Fruit fly (Drosophila melanogaster) whole organism, wandering third instar larva: Measurements from ENCODE around the gene Rab3GAP1.

Source experiments
- CG9705 ChIP-seq: fragments of 200-800 bp; sonication (Bioruptor generic); optimal IDR thresholded peaks from 2 replicates; lab custom pipeline; 2018; ENCODE audit warnings: missing biosample characterization, mild to moderate bottlenecking, missing genetic modification characterization
- Dfd ChIP-seq: fragments of >200 bp; optimal IDR thresholded peaks from 2 replicates; lab custom pipeline; 2017; ENCODE audit warnings: missing biosample characterization, missing genetic modification characterization
- Hr78 ChIP-seq: fragments of >200 bp; optimal IDR thresholded peaks from 2 replicates; lab custom pipeline; 2017; ENCODE audit warnings: missing biosample characterization, missing genetic modification characterization
- Hr83 ChIP-seq: fragments of 200-300 bp; sonication (Bioruptor generic); optimal IDR thresholded peaks from 2 replicates; lab custom pipeline; 2016; ENCODE audit warnings: missing biosample characterization, mild to moderate bottlenecking, missing genetic modification characterization, moderate library complexity; ENCODE audit not compliant: poor library complexity, severe bottlenecking
- Jra ChIP-seq: sonication (Bioruptor generic); optimal IDR thresholded peaks from 2 replicates; lab custom pipeline; 2016; ENCODE audit warnings: missing biosample characterization, missing genetic modification characterization
- OdsH ChIP-seq: fragments of 200-800 bp; sonication (Bioruptor generic); optimal IDR thresholded peaks from 2 replicates; lab custom pipeline; 2016; ENCODE audit warnings: missing biosample characterization, mild to moderate bottlenecking, missing genetic modification characterization
- Rel ChIP-seq, 2 experiments: fragments of 200-800 bp; sonication (Bioruptor generic) in 1 of 2; optimal IDR thresholded peaks; 2 replicates in 1 of 2; 3 replicates in 1 of 2; lab custom pipeline; 2016 to 2019; ENCODE audit warnings: mild to moderate bottlenecking in 2 of 2, missing biosample characterization in 2 of 2, missing genetic modification characterization in 2 of 2, moderate library complexity in 1 of 2
- Sp1 ChIP-seq: fragments of 200-800 bp; sonication (Bioruptor generic); optimal IDR thresholded peaks from 3 replicates; lab custom pipeline; 2019; ENCODE audit warnings: missing biosample characterization, mild to moderate bottlenecking, missing genetic modification characterization, moderate library complexity
- foxo ChIP-seq, 2 experiments: fragments of 200-800 bp; sonication (Bioruptor generic); optimal IDR thresholded peaks; 2 replicates in 1 of 2; 3 replicates in 1 of 2; lab custom pipeline; 2016 to 2017; ENCODE audit warnings: missing biosample characterization in 2 of 2, missing genetic modification characterization in 2 of 2
- fru ChIP-seq: fragments of 200-800 bp; sonication (Bioruptor generic); optimal IDR thresholded peaks from 3 replicates; lab custom pipeline; 2016; ENCODE audit warnings: missing biosample characterization, mild to moderate bottlenecking, missing genetic modification characterization
- h ChIP-seq: fragments of 200-800 bp; sonication (Bioruptor generic); optimal IDR thresholded peaks from 3 replicates; lab custom pipeline; 2016; ENCODE audit warnings: missing biosample characterization, mild to moderate bottlenecking, missing genetic modification characterization
- pan ChIP-seq: fragments of >200 bp; optimal IDR thresholded peaks from 2 replicates; lab custom pipeline; 2017
- usp ChIP-seq: fragments of >200 bp; optimal IDR thresholded peaks from 2 replicates; lab custom pipeline; 2017; ENCODE audit warnings: missing biosample characterization, missing genetic modification characterization

DNA sequence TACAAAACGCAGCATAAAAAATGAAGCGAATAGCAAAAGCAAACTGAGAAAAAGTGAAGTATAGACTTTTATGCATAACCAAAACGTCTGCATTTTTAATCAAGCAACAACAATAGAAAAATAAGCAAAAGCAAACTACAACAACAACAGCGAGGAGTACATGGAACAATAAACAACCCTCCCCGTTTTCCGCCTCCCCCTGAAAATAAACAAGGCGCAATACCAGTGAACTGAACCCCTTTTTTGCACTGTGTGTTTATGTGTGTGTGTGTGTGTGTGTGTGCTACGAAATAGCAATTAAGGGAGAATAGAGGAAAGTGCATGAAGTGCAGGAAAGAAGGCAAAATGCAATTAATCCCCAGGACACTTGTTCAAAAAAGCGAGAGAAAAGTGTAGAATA, 40.9 kb upstream of the Rab3GAP1 start:
- no peak for TF ChIP-seq Sp1 (GFP tag; lab: Kevin White, UChicago)
- TF ChIP-seq CG9705 (GFP tag; lab: Kevin White, UChicago): no peak
- TF ChIP-seq h (GFP tag; lab: Kevin White, UChicago): no peak
- TF ChIP-seq usp: no peak
- TF ChIP-seq fru (GFP tag; lab: Kevin White, UChicago): no peak
- no peak for TF ChIP-seq Dfd (GFP tag; lab: Kevin White, UChicago)
- TF ChIP-seq Hr83 (GFP tag; lab: Kevin White, UChicago): peak; percentile 26
- no peak for TF ChIP-seq pan (lab: Kevin White, UChicago)
- no peak for TF ChIP-seq OdsH (GFP tag; lab: Kevin White, UChicago)
- TF ChIP-seq Jra (GFP tag; lab: Kevin White, UChicago): no peak
- no peak for TF ChIP-seq Rel (GFP tag; optimal IDR thresholded peaks at IDR 0.05; lab: Kevin White, UChicago)
- no peak for TF ChIP-seq Rel (tag; optimal IDR thresholded peaks at IDR 0.05; lab: Kevin White, UChicago)
- no peak for TF ChIP-seq foxo (GFP tag; optimal IDR thresholded peaks at IDR 0.05; lab: Kevin White, UChicago)
- TF ChIP-seq Hr78 (GFP tag; lab: Kevin White, UChicago): no peak
